Worm (Caenorhabditis elegans) whole organism, L1 larva: ENCODE measurements around the gene F46H5.2.

Experiments used
- C04F5.9 ChIP-seq: sonication (generic microtip); optimal IDR thresholded peaks from 2 replicates; lab custom pipeline; 2016; ENCODE audit warnings: missing genetic modification characterization, missing compliant biosample characterization
- F16B12.6 ChIP-seq: fragments of 150-350 bp; optimal IDR thresholded peaks from 2 replicates; lab custom pipeline; 2014; ENCODE audit warnings: missing biosample characterization, missing genetic modification characterization
- ceh-63 ChIP-seq: fragments of 200-800 bp; sonication (Bioruptor generic); optimal IDR thresholded peaks from 2 replicates; lab custom pipeline; 2018; ENCODE audit warnings: mild to moderate bottlenecking, missing genetic modification characterization, missing compliant biosample characterization
- ceh-8 ChIP-seq: fragments of 200-800 bp; sonication (Bioruptor generic); optimal IDR thresholded peaks from 2 replicates; lab custom pipeline; 2018; ENCODE audit warnings: mild to moderate bottlenecking, missing genetic modification characterization, moderate library complexity, missing compliant biosample characterization
- ceh-82 ChIP-seq, 3 experiments: fragments of 150-350 bp in 1 of 3; sonication (generic microtip) in 2 of 3; optimal IDR thresholded peaks; 2 replicates each; lab custom pipeline; 2014 to 2017; ENCODE audit warnings: missing biosample characterization in 3 of 3, missing genetic modification characterization in 3 of 3
- ceh-90 ChIP-seq: sonication (generic microtip); optimal IDR thresholded peaks from 2 replicates; lab custom pipeline; 2016; ENCODE audit warnings: missing genetic modification characterization, missing compliant biosample characterization
- ces-1 ChIP-seq: fragments of 150-350 bp; optimal IDR thresholded peaks from 2 replicates; lab custom pipeline; 2014; ENCODE audit warnings: missing biosample characterization, missing genetic modification reagents, missing genetic modification characterization
- dpl-1 ChIP-seq, 3 experiments: fragments of 150-350 bp in 2 of 3; sonication (generic microtip) in 1 of 3; optimal IDR thresholded peaks; 2 replicates each; lab custom pipeline; 2014 to 2017; ENCODE audit warnings: missing biosample characterization in 3 of 3, missing genetic modification characterization in 3 of 3, missing genetic modification reagents in 3 of 3
- dsc-1 ChIP-seq: sonication (generic microtip); optimal IDR thresholded peaks from 2 replicates; lab custom pipeline; 2016; ENCODE audit warnings: mild to moderate bottlenecking, missing genetic modification characterization, missing compliant biosample characterization
- efl-1 ChIP-seq, 4 experiments: fragments of 150-350 bp; optimal IDR thresholded peaks in 3 of 4; peaks in 1 of 4; 1 replicate in 1 of 4; 2 replicates in 3 of 4; lab custom pipeline; 2014; ENCODE audit warnings: missing biosample characterization in 2 of 4, missing genetic modification characterization in 2 of 4, missing genetic modification reagents in 2 of 4
- efl-3 ChIP-seq: fragments of 200-800 bp; sonication (Bioruptor generic); optimal IDR thresholded peaks from 2 replicates; lab custom pipeline; 2018; ENCODE audit warnings: mild to moderate bottlenecking, missing genetic modification characterization, missing compliant biosample characterization
- egl-13 ChIP-seq: sonication (generic microtip); optimal IDR thresholded peaks from 2 replicates; lab custom pipeline; 2016; ENCODE audit warnings: missing genotype, missing genetic modification reagents, missing genetic modification characterization, missing compliant biosample characterization
- egl-27 ChIP-seq, 2 experiments: fragments of 150-350 bp in 1 of 2; sonication (generic microtip); optimal IDR thresholded peaks; 3 replicates each; lab custom pipeline; 2017 to 2018; ENCODE audit warnings: missing biosample characterization in 2 of 2, missing genetic modification characterization in 2 of 2, missing genetic modification reagents in 2 of 2
- elt-2 ChIP-seq: sonication (generic microtip); optimal IDR thresholded peaks from 2 replicates; lab custom pipeline; 2016; ENCODE audit warnings: missing genetic modification characterization, mild to moderate bottlenecking, inconsistent platforms, missing compliant biosample characterization, missing genetic modification reagents
- ets-5 ChIP-seq: fragments of 200-800 bp; sonication (Bioruptor generic); IDR thresholded peaks from 2 replicates; pipeline ENCODE4 v1.3.6; 2022; ENCODE audit warnings: missing genetic modification characterization, missing compliant biosample characterization
- fkh-10 ChIP-seq: sonication (generic microtip); optimal IDR thresholded peaks from 2 replicates; lab custom pipeline; 2017; ENCODE audit warnings: missing biosample characterization, missing genetic modification reagents, missing genetic modification characterization
- fkh-8 ChIP-seq: sonication (generic microtip); optimal IDR thresholded peaks from 2 replicates; lab custom pipeline; 2016; ENCODE audit warnings: mild to moderate bottlenecking, missing genetic modification characterization, missing compliant biosample characterization
- fos-1 ChIP-seq: fragments of 150-350 bp; optimal IDR thresholded peaks from 2 replicates; lab custom pipeline; 2014; ENCODE audit warnings: missing biosample characterization, missing genetic modification characterization
- hlh-17 ChIP-seq: fragments of 200-800 bp; sonication (Bioruptor generic); optimal IDR thresholded peaks from 2 replicates; lab custom pipeline; 2018; ENCODE audit warnings: missing genetic modification characterization, mild to moderate bottlenecking, missing compliant biosample characterization, moderate library complexity, borderline replicate concordance
- hpl-2 ChIP-seq: fragments of 150-350 bp; optimal IDR thresholded peaks from 2 replicates; lab custom pipeline; 2014; ENCODE audit warnings: missing biosample characterization, missing genetic modification reagents, missing genetic modification characterization
- irx-1 ChIP-seq: sonication (generic microtip); optimal IDR thresholded peaks from 2 replicates; lab custom pipeline; 2016; ENCODE audit warnings: missing genetic modification characterization, missing compliant biosample characterization
- jun-1 ChIP-seq: fragments of 150-350 bp; optimal IDR thresholded peaks from 2 replicates; lab custom pipeline; 2014; ENCODE audit warnings: missing biosample characterization, missing genetic modification reagents, missing genetic modification characterization
- lin-14 ChIP-seq: fragments of 200-800 bp; sonication (Bioruptor generic); optimal IDR thresholded peaks from 2 replicates; lab custom pipeline; 2018; ENCODE audit warnings: mild to moderate bottlenecking, missing genetic modification characterization, moderate library complexity, missing compliant biosample characterization
- lin-15B ChIP-seq: fragments of 150-350 bp; sonication (generic microtip); optimal IDR thresholded peaks from 3 replicates; lab custom pipeline; 2014; ENCODE audit warnings: missing biosample characterization, missing genetic modification characterization
- lin-39 ChIP-seq: fragments of 150-350 bp; optimal IDR thresholded peaks from 2 replicates; lab custom pipeline; 2014; ENCODE audit warnings: missing biosample characterization, missing genetic modification reagents, missing genetic modification characterization
- lir-3 ChIP-seq: sonication (generic microtip); optimal IDR thresholded peaks from 2 replicates; lab custom pipeline; 2016; ENCODE audit warnings: mild to moderate bottlenecking, missing genetic modification characterization, moderate library complexity, missing compliant biosample characterization; ENCODE audit not compliant: poor library complexity
- lsy-2 ChIP-seq, 2 experiments: fragments of 150-350 bp; optimal IDR thresholded peaks; 2 replicates each; lab custom pipeline; 2014; ENCODE audit warnings: missing biosample characterization in 2 of 2, missing genetic modification characterization in 2 of 2
- mdl-1 ChIP-seq, 2 experiments: fragments of 150-350 bp; optimal IDR thresholded peaks; 2 replicates each; lab custom pipeline; 2014 to 2017; ENCODE audit warnings: missing biosample characterization in 2 of 2, missing genetic modification characterization in 2 of 2, inconsistent platforms in 1 of 2
- nhr-19 ChIP-seq: fragments of 200-800 bp; sonication (Bioruptor generic); conservative IDR thresholded peaks from 2 replicates; pipeline ENCODE4 v1.3.6; 2022; ENCODE audit warnings: missing genetic modification characterization, missing compliant biosample characterization
- nhr-237 ChIP-seq: fragments of 150-350 bp; optimal IDR thresholded peaks from 2 replicates; lab custom pipeline; 2014; ENCODE audit warnings: missing biosample characterization, missing genetic modification characterization
- nhr-28 ChIP-seq: fragments of 150-350 bp; optimal IDR thresholded peaks from 2 replicates; lab custom pipeline; 2014; ENCODE audit warnings: missing biosample characterization, missing genetic modification characterization
- nhr-71 ChIP-seq: sonication (generic microtip); optimal IDR thresholded peaks from 2 replicates; lab custom pipeline; 2016; ENCODE audit warnings: mild to moderate bottlenecking, missing genetic modification characterization, moderate library complexity, missing compliant biosample characterization
- nhr-84 ChIP-seq: sonication (generic microtip); optimal IDR thresholded peaks from 2 replicates; lab custom pipeline; 2017; ENCODE audit warnings: missing biosample characterization, missing genetic modification characterization
- nhr-90 ChIP-seq: sonication (generic microtip); optimal IDR thresholded peaks from 2 replicates; lab custom pipeline; 2016; ENCODE audit warnings: mild to moderate bottlenecking, missing genetic modification characterization, missing compliant biosample characterization; ENCODE audit not compliant: poor library complexity
- pax-3 ChIP-seq: fragments of 200-800 bp; sonication (Bioruptor generic); optimal IDR thresholded peaks from 2 replicates; lab custom pipeline; 2018; ENCODE audit warnings: mild to moderate bottlenecking, missing genetic modification characterization, moderate library complexity, missing compliant biosample characterization
- skn-1 ChIP-seq: fragments of 150-350 bp; optimal IDR thresholded peaks from 2 replicates; lab custom pipeline; 2014; ENCODE audit warnings: missing biosample characterization, missing genetic modification characterization
- snpc-4 ChIP-seq: fragments of 150-350 bp; optimal IDR thresholded peaks from 2 replicates; lab custom pipeline; 2014; ENCODE audit warnings: missing biosample characterization, missing genetic modification characterization
- snu-23 ChIP-seq: sonication (generic microtip); optimal IDR thresholded peaks from 2 replicates; lab custom pipeline; 2016; ENCODE audit warnings: missing genetic modification characterization, missing compliant biosample characterization
- sptf-1 ChIP-seq: fragments of 150-350 bp; optimal IDR thresholded peaks from 2 replicates; lab custom pipeline; 2014; ENCODE audit warnings: missing biosample characterization, missing genetic modification characterization
- sup-37 ChIP-seq: fragments of 200-800 bp; sonication (Bioruptor generic); optimal IDR thresholded peaks from 2 replicates; lab custom pipeline; 2018; ENCODE audit warnings: mild to moderate bottlenecking, missing genetic modification characterization, missing compliant biosample characterization
- swsn-7 ChIP-seq: sonication (generic microtip); optimal IDR thresholded peaks from 2 replicates; lab custom pipeline; 2016; ENCODE audit warnings: missing genetic modification characterization, missing compliant biosample characterization
- tbx-2 ChIP-seq: sonication (generic microtip); optimal IDR thresholded peaks from 2 replicates; lab custom pipeline; 2016; ENCODE audit warnings: missing genetic modification characterization, missing compliant biosample characterization
- unc-130 ChIP-seq: fragments of 150-350 bp; optimal IDR thresholded peaks from 2 replicates; lab custom pipeline; 2017; ENCODE audit warnings: missing biosample characterization, missing genetic modification characterization, inconsistent platforms
- unc-30 ChIP-seq: sonication (generic microtip); optimal IDR thresholded peaks from 2 replicates; lab custom pipeline; 2017; ENCODE audit warnings: missing biosample characterization, missing genetic modification characterization
- unc-86 ChIP-seq: sonication (generic microtip); optimal IDR thresholded peaks from 2 replicates; lab custom pipeline; 2016; ENCODE audit warnings: missing genetic modification characterization, missing compliant biosample characterization
- unc-98 ChIP-seq: fragments of 200-800 bp; sonication (Bioruptor generic); IDR thresholded peaks from 2 replicates; pipeline ENCODE4 v1.3.6; 2022; ENCODE audit warnings: missing genetic modification characterization, missing compliant biosample characterization
- vab-15 ChIP-seq: sonication (generic microtip); optimal IDR thresholded peaks from 2 replicates; lab custom pipeline; 2017; ENCODE audit warnings: missing genotype, mild to moderate bottlenecking, missing genetic modification characterization, missing compliant biosample characterization
- xbp-1 ChIP-seq: sonication (generic microtip); optimal IDR thresholded peaks from 2 replicates; lab custom pipeline; 2016; ENCODE audit warnings: missing genetic modification characterization, missing compliant biosample characterization
- zag-1 ChIP-seq: fragments of 150-350 bp; optimal IDR thresholded peaks from 2 replicates; lab custom pipeline; 2014; ENCODE audit warnings: missing biosample characterization, missing genetic modification characterization
- zip-4 ChIP-seq: fragments of 200-800 bp; sonication (Bioruptor generic); optimal IDR thresholded peaks from 2 replicates; lab custom pipeline; 2018; ENCODE audit warnings: mild to moderate bottlenecking, missing genetic modification characterization, moderate library complexity, missing compliant biosample characterization
- ztf-4 ChIP-seq: fragments of 150-350 bp; optimal IDR thresholded peaks from 2 replicates; lab custom pipeline; 2014; ENCODE audit warnings: missing biosample characterization, missing genetic modification characterization

The F46H5.2 gene

DNA sequence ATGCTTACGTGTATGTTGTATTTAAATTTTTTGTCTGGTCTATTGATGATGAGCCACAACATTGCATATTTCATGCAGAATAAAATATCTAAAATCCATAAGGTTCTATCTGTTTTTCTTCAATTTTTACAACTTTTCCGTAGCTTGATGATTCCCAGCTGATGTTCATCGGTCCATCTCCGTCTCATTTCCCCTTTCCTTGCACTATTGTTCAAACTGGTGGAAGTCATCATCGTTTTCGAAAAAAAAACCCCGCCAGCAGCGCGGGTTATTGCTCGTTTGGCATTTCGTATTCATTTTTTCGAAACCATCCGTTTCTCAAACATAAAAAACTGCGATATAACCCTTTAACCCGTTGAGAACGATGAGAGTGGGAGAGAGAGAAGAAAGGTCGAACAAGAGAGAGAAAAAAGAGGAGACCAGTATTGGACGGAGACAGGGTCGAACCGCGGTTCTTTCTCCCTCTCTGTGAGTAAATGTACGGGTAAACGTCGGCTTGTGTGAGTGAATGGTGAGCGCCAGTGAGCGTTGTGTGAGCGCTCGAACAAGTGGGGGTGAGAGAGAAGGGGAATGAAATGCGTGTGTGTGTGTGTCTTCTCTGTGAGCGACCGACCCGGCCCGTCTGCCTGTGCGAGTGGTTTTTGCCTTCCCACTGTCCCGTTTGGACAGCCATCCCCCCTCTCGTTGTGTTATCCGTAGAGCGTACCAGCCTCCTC lies 699 bp upstream of the F46H5.2 start:
- TF ChIP-seq sptf-1 (no peak), nhr-237 (tag; lab: Kevin White, UChicago) (peak; percentile 66), lin-39 (no peak), ceh-8 (GFP tag; lab: Kevin White, UChicago) (peak; percentile 65), ceh-63 (GFP tag; lab: Kevin White, UChicago) (no peak), mdl-1 (tag; optimal IDR thresholded peaks at IDR 0.05; lab: Kevin White, UChicago) (peak in 1 of 2 experiments; percentile 85), swsn-7 (tag; lab: Kevin White, UChicago) (peak; percentile 88), zip-4 (GFP tag; lab: Kevin White, UChicago) (no peak), unc-86 (tag; lab: Kevin White, UChicago) (peak; percentile 74), nhr-28 (no peak), fkh-8 (tag; lab: Kevin White, UChicago) (peak; percentile 82), lin-14 (GFP tag; lab: Kevin White, UChicago) (peak; percentile 97), hlh-17 (GFP tag; lab: Kevin White, UChicago) (no peak), tbx-2 (tag; lab: Kevin White, UChicago) (peak; percentile 87), skn-1 (peak; percentile 20), irx-1 (tag; lab: Kevin White, UChicago) (peak; percentile 68), ces-1 (GFP tag; lab: Kevin White, UChicago) (no peak), xbp-1 (peak; percentile 87), nhr-19 (GFP tag; lab: Robert Waterston, UW) (peak; percentile 77), elt-2 (tag; lab: Kevin White, UChicago) (peak; percentile 38), snu-23 (GFP tag; lab: Kevin White, UChicago) (peak; percentile 97), snpc-4 (tag; lab: Kevin White, UChicago) (peak; percentile 40), egl-27 (tag; optimal IDR thresholded peaks at IDR 0.05; lab: Kevin White, UChicago) (peak in 1 of 2 experiments; percentile 73), unc-98 (no peak), lsy-2 (tag; optimal IDR thresholded peaks at IDR 0.05; lab: Kevin White, UChicago) (peak; percentile 60 to 85), ztf-4 (tag; lab: Kevin White, UChicago) (peak; percentile 65), ceh-90 (no peak), hpl-2 (GFP tag; lab: Kevin White, UChicago) (no peak), unc-30 (tag; lab: Kevin White, UChicago) (no peak), dpl-1 (GFP tag; optimal IDR thresholded peaks at IDR 0.05; lab: Kevin White, UChicago) (peak; percentile 25 to 47 (median 37)), pax-3 (tag; lab: Kevin White, UChicago) (no peak), efl-3 (no peak), egl-13 (peak; percentile 62), nhr-90 (tag; lab: Kevin White, UChicago) (peak; percentile 78), F16B12.6 (tag; lab: Kevin White, UChicago) (peak; percentile 37), fos-1 (peak; percentile 53), unc-130 (tag; lab: Kevin White, UChicago) (peak; percentile 16), fkh-10 (GFP tag; lab: Kevin White, UChicago) (peak; percentile 78), nhr-71 (peak; percentile 91), lir-3 (tag; lab: Kevin White, UChicago) (peak; percentile 18), sup-37 (no peak), C04F5.9 (tag; lab: Kevin White, UChicago) (peak; percentile 9), nhr-84 (tag; lab: Kevin White, UChicago) (no peak), ets-5 (GFP tag; lab: Robert Waterston, UW) (no peak), ceh-82 (tag; optimal IDR thresholded peaks at IDR 0.05; lab: Kevin White, UChicago) (peak; percentile 44 to 85 (median 71)), jun-1 (peak; percentile 74), dsc-1 (peak; percentile 79), vab-15 (no peak), zag-1 (tag; lab: Kevin White, UChicago) (no peak), efl-1 (optimal IDR thresholded peaks at IDR 0.05; lab: Kevin White, UChicago) (peak; percentile 53 to 56), efl-1 (GFP tag; optimal IDR thresholded peaks at IDR 0.05 in 1 of 2; lab: Kevin White, UChicago) (peak in 1 of 2 experiments; percentile 94), lin-15B (peak; percentile 57)
